Worm (Caenorhabditis elegans) whole organism, midembryonic: ENCODE measurements around the gene zipt-3.

Experiments
- med-1 ChIP-seq: sonication (generic microtip); optimal IDR thresholded peaks from 2 replicates; lab custom pipeline; 2017; ENCODE audit warnings: missing genetic modification characterization, mild to moderate bottlenecking, missing compliant biosample characterization, antibody characterized with exemption, missing genetic modification reagents; ENCODE audit not compliant: insufficient read depth

zipt-3 gene

ce11 chrII:5768274-5768820, 50.4 kb downstream of the zipt-3 start:
- no peak for TF ChIP-seq med-1 (GFP tag; lab: Kevin White, UChicago)
